Worm (Caenorhabditis elegans): ENCODE results near the gene agr-1.

DNA sequence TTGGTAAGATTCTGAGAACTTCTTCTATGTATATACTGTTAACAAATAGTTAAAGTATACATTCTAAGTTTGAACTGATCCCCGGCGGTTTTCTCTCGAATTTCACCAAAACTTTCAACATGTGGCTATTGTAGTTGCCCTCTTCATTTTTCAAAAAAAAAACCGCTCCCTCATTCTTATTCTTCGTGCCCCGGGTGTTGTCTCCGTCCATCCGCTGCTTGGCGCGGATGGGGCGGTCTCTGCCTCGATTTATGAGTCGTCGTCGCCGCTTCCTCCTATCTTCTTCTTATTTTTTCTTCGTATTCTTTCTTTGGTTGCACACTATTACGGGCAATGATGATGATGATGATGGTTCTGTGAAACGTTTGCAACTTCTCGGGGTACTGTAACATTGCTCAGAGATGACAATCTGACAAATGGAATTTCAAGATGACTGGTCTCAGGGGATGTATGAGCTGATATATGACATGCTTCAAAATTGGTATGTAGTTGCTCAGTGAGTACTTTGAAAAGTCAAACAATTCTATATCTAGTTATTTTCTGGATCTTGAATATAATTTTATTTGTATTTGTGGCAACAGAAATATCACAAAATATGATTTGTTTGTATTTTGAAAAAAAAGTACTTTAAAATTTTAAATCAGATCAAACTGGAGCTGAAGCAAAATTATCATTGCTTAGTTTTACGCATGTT lies 45.4 kb upstream of the agr-1 start:
- TF ChIP-seq ama-1 (optimal IDR thresholded peaks at IDR 0.05) (no peak), sea-1 (GFP tag; conservative IDR thresholded peaks at IDR 0.05) (no peak), flt-1 (GFP tag; IDR thresholded peaks at IDR 0.05) (no peak), hnd-1 (tag; optimal IDR thresholded peaks at IDR 0.05) (no peak), scrt-1 (GFP tag; IDR thresholded peaks at IDR 0.05) (no peak), aly-1 (tag; optimal IDR thresholded peaks at IDR 0.05) (no peak)

All from whole organism, early embryonic.